Worm (Caenorhabditis elegans) whole organism, late embryonic: ENCODE data around the gene T06C10.3.

Experiments used
- C08G9.2 ChIP-seq: sonication (generic microtip); optimal IDR thresholded peaks from 2 replicates; lab custom pipeline; 2016; ENCODE audit warnings: mild to moderate bottlenecking, missing genetic modification characterization, moderate library complexity, missing compliant biosample characterization
- C38D4.7 ChIP-seq: fragments of 200-800 bp; sonication (Bioruptor generic); optimal IDR thresholded peaks from 2 replicates; lab custom pipeline; 2018; ENCODE audit warnings: mild to moderate bottlenecking, missing genetic modification characterization, moderate library complexity, missing compliant biosample characterization
- F13H6.1 ChIP-seq: sonication (generic microtip); optimal IDR thresholded peaks from 2 replicates; lab custom pipeline; 2016; ENCODE audit warnings: missing genetic modification characterization, missing compliant biosample characterization
- K02D7.2 ChIP-seq: sonication (generic microtip); optimal IDR thresholded peaks from 2 replicates; lab custom pipeline; 2017; ENCODE audit warnings: mild to moderate bottlenecking, missing genetic modification characterization, missing compliant biosample characterization
- K09A11.1 ChIP-seq: sonication (generic microtip); optimal IDR thresholded peaks from 2 replicates; lab custom pipeline; 2017; ENCODE audit warnings: antibody characterized with exemption, mild to moderate bottlenecking, missing genetic modification characterization, missing compliant biosample characterization; ENCODE audit not compliant: insufficient read depth
- T23F11.4 ChIP-seq: fragments of 200-800 bp; sonication (Bioruptor generic); optimal IDR thresholded peaks from 2 replicates; lab custom pipeline; 2018; ENCODE audit warnings: mild to moderate bottlenecking, missing genetic modification characterization, missing compliant biosample characterization
- ceh-14 ChIP-seq: sonication (generic microtip); optimal IDR thresholded peaks from 2 replicates; lab custom pipeline; 2016; ENCODE audit warnings: missing genotype, missing genetic modification characterization, missing compliant biosample characterization
- ceh-22 ChIP-seq: sonication (generic microtip); optimal IDR thresholded peaks from 2 replicates; lab custom pipeline; 2017; ENCODE audit warnings: missing biosample characterization, missing genetic modification characterization
- ceh-31 ChIP-seq: sonication (generic microtip); optimal IDR thresholded peaks from 2 replicates; lab custom pipeline; 2016; ENCODE audit warnings: missing genetic modification characterization, missing compliant biosample characterization
- ceh-34 ChIP-seq: sonication (generic microtip); optimal IDR thresholded peaks from 2 replicates; lab custom pipeline; 2016; ENCODE audit warnings: mild to moderate bottlenecking, missing genetic modification characterization, missing compliant biosample characterization
- dmd-4 ChIP-seq: sonication (generic microtip); optimal IDR thresholded peaks from 2 replicates; lab custom pipeline; 2016; ENCODE audit warnings: borderline replicate concordance, missing genetic modification characterization, missing compliant biosample characterization
- dve-1 ChIP-seq: sonication (generic microtip); optimal IDR thresholded peaks from 2 replicates; lab custom pipeline; 2017; ENCODE audit warnings: antibody characterized with exemption, mild to moderate bottlenecking, missing genetic modification characterization, missing compliant biosample characterization
- elt-2 ChIP-seq: sonication (generic microtip); optimal IDR thresholded peaks from 2 replicates; lab custom pipeline; 2016; ENCODE audit warnings: missing genetic modification reagents, missing genetic modification characterization, missing compliant biosample characterization
- elt-4 ChIP-seq: sonication (generic microtip); optimal IDR thresholded peaks from 2 replicates; lab custom pipeline; 2016; ENCODE audit warnings: missing genetic modification characterization, missing compliant biosample characterization
- eyg-1 ChIP-seq: sonication (generic microtip); optimal IDR thresholded peaks from 2 replicates; lab custom pipeline; 2016; ENCODE audit warnings: missing genotype, missing genetic modification characterization, missing compliant biosample characterization
- fax-1 ChIP-seq: sonication (generic microtip); optimal IDR thresholded peaks from 2 replicates; lab custom pipeline; 2016; ENCODE audit warnings: missing genotype, missing genetic modification characterization, missing compliant biosample characterization
- fkh-10 ChIP-seq: fragments of 150-350 bp; optimal IDR thresholded peaks from 2 replicates; lab custom pipeline; 2014; ENCODE audit warnings: missing biosample characterization, missing genetic modification reagents, missing genetic modification characterization
- hlh-15 ChIP-seq: sonication (generic microtip); optimal IDR thresholded peaks from 2 replicates; lab custom pipeline; 2016; ENCODE audit warnings: missing genetic modification characterization, missing compliant biosample characterization
- hlh-30 ChIP-seq: sonication (generic microtip); optimal IDR thresholded peaks from 2 replicates; lab custom pipeline; 2017; ENCODE audit warnings: antibody characterized with exemption, missing genetic modification characterization, missing compliant biosample characterization; ENCODE audit not compliant: insufficient read depth
- lim-6 ChIP-seq: sonication (generic microtip); optimal IDR thresholded peaks from 2 replicates; lab custom pipeline; 2016; ENCODE audit warnings: missing genetic modification characterization, missing compliant biosample characterization
- madf-2 ChIP-seq: sonication (generic microtip); optimal IDR thresholded peaks from 2 replicates; lab custom pipeline; 2017; ENCODE audit warnings: missing genetic modification characterization, missing compliant biosample characterization
- mec-3 ChIP-seq: sonication (generic microtip); optimal IDR thresholded peaks from 2 replicates; lab custom pipeline; 2016; ENCODE audit warnings: borderline replicate concordance, missing genetic modification characterization, missing compliant biosample characterization
- nfya-1 ChIP-seq: sonication (generic microtip); optimal IDR thresholded peaks from 2 replicates; lab custom pipeline; 2017; ENCODE audit warnings: missing genetic modification characterization, mild to moderate bottlenecking, missing compliant biosample characterization, antibody characterized with exemption, moderate library complexity
- npax-4 ChIP-seq: sonication (generic microtip); optimal IDR thresholded peaks from 2 replicates; lab custom pipeline; 2016; ENCODE audit warnings: missing genetic modification characterization, missing compliant biosample characterization
- pat-9 ChIP-seq: fragments of 200-800 bp; sonication (Bioruptor generic); optimal IDR thresholded peaks from 2 replicates; lab custom pipeline; 2018; ENCODE audit warnings: mild to moderate bottlenecking, missing genetic modification characterization, moderate library complexity, missing compliant biosample characterization
- pha-2 ChIP-seq: sonication (generic microtip); optimal IDR thresholded peaks from 2 replicates; lab custom pipeline; 2017; ENCODE audit warnings: mild to moderate bottlenecking, missing genetic modification characterization, missing compliant biosample characterization
- ref-2 ChIP-seq: sonication (generic microtip); optimal IDR thresholded peaks from 2 replicates; lab custom pipeline; 2016; ENCODE audit warnings: missing genetic modification characterization, missing compliant biosample characterization
- sdc-2 ChIP-seq: sonication (generic microtip); optimal IDR thresholded peaks from 2 replicates; lab custom pipeline; 2016; ENCODE audit warnings: missing genotype, missing genetic modification characterization, missing compliant biosample characterization
- syd-9 ChIP-seq: sonication (generic microtip); optimal IDR thresholded peaks from 2 replicates; lab custom pipeline; 2016; ENCODE audit warnings: mild to moderate bottlenecking, missing genetic modification characterization, moderate library complexity, missing compliant biosample characterization
- tbx-2 ChIP-seq: sonication (generic microtip); optimal IDR thresholded peaks from 2 replicates; lab custom pipeline; 2016; ENCODE audit warnings: missing genetic modification characterization, missing compliant biosample characterization
- unc-3 ChIP-seq, 2 experiments: fragments of 200-800 bp in 1 of 2; sonication (Bioruptor generic) in 1 of 2; sonication (generic microtip) in 1 of 2; conservative IDR thresholded peaks in 1 of 2; optimal IDR thresholded peaks in 1 of 2; 2 replicates each; pipeline versions ENCODE4 v1.3.6 to Lab custom; 2016 to 2022; ENCODE audit warnings: missing compliant biosample characterization in 2 of 2, missing genetic modification characterization in 2 of 2, missing genetic modification reagents in 1 of 2
- unc-42 ChIP-seq: sonication (generic microtip); optimal IDR thresholded peaks from 2 replicates; lab custom pipeline; 2016; ENCODE audit warnings: missing genotype, missing genetic modification characterization, missing compliant biosample characterization
- unc-55 ChIP-seq: sonication (generic microtip); optimal IDR thresholded peaks from 2 replicates; lab custom pipeline; 2017; ENCODE audit warnings: missing biosample characterization, missing genetic modification reagents, missing genetic modification characterization
- zip-5 ChIP-seq: sonication (generic microtip); optimal IDR thresholded peaks from 2 replicates; lab custom pipeline; 2016; ENCODE audit warnings: missing genetic modification characterization, missing compliant biosample characterization
- ztf-16 ChIP-seq: sonication (generic microtip); optimal IDR thresholded peaks from 2 replicates; lab custom pipeline; 2017; ENCODE audit warnings: missing genetic modification characterization, missing compliant biosample characterization

Gene T06C10.3

ce11 chrIV:7902221-7902904 lies 31.8 kb downstream of the T06C10.3 start, which contains the start of gene arp-11:
Gene arp-11, minus strand, starts transcription at chrIV:7902271.
- no peak for TF ChIP-seq pat-9
- TF ChIP-seq C38D4.7 (GFP tag; lab: Kevin White, UChicago) = no peak
- no peak for TF ChIP-seq unc-3 (GFP tag; conservative IDR thresholded peaks at IDR 0.05; lab: Robert Waterston, UW)
- TF ChIP-seq unc-3 (tag; optimal IDR thresholded peaks at IDR 0.05; lab: Kevin White, UChicago) = no peak
- TF ChIP-seq unc-42 (tag; lab: Kevin White, UChicago) = peak; percentile 10
- peak; percentile 38 for TF ChIP-seq nfya-1 (tag; lab: Kevin White, UChicago)
- peak; percentile 25 for TF ChIP-seq tbx-2
- no peak for TF ChIP-seq dmd-4
- TF ChIP-seq unc-55 (GFP tag; lab: Kevin White, UChicago) = peak; percentile 36
- peak; percentile 87 for TF ChIP-seq elt-2 (tag; lab: Kevin White, UChicago)
- no peak for TF ChIP-seq C08G9.2
- no peak for TF ChIP-seq K09A11.1 (tag; lab: Kevin White, UChicago)
- TF ChIP-seq fax-1 = no peak
- TF ChIP-seq dve-1 (tag; lab: Kevin White, UChicago) = no peak
- TF ChIP-seq eyg-1 (tag; lab: Kevin White, UChicago) = no peak
- TF ChIP-seq lim-6 (tag; lab: Kevin White, UChicago) = no peak
- TF ChIP-seq F13H6.1 = no peak
- no peak for TF ChIP-seq fkh-10
- no peak for TF ChIP-seq pha-2 (tag; lab: Kevin White, UChicago)
- TF ChIP-seq syd-9 (tag; lab: Kevin White, UChicago) = no peak
- no peak for TF ChIP-seq zip-5 (tag; lab: Kevin White, UChicago)
- no peak for TF ChIP-seq sdc-2 (tag; lab: Kevin White, UChicago)
- TF ChIP-seq ztf-16 = no peak
- TF ChIP-seq ceh-14 (tag; lab: Kevin White, UChicago) = no peak
- no peak for TF ChIP-seq npax-4 (tag; lab: Kevin White, UChicago)
- no peak for TF ChIP-seq ceh-34 (tag; lab: Kevin White, UChicago)
- TF ChIP-seq madf-2 = no peak
- TF ChIP-seq elt-4 (tag; lab: Kevin White, UChicago) = no peak
- no peak for TF ChIP-seq mec-3 (tag; lab: Kevin White, UChicago)
- TF ChIP-seq T23F11.4 (GFP tag; lab: Kevin White, UChicago) = no peak
- no peak for TF ChIP-seq hlh-15

DNA sequence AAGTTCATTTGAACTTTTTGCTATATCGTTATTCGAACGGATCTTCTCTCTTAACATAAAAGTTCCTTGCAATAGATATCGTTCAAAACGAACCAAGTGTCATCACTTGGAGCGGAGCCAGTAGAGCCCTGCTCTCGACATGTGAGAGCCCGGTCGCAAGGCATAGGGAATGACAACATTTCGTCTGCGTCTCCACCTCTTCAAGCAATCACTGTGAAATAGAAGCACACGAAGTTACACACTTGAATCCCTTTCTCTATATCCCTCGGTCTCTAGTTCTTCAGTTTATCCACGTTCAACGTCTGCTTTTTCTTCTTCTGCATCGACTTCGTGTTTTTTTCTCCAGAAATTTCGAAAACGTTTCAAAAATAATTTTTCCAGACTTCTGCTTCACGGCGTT lies 32.8 kb downstream of the T06C10.3 start, which contains the start of gene C49H3.6:
C49H3.6 (plus strand) TSS at position 380 of the 400 bp plus-strand sequence.
- TF ChIP-seq nfya-1 (tag; lab: Kevin White, UChicago) (peak; percentile 26), ceh-31 (tag; lab: Kevin White, UChicago) (peak; percentile 19), mec-3 (tag; lab: Kevin White, UChicago) (no peak), hlh-30 (peak; percentile 44), K02D7.2 (no peak), unc-42 (tag; lab: Kevin White, UChicago) (peak; percentile 8), unc-55 (GFP tag; lab: Kevin White, UChicago) (peak; percentile 22), ceh-22 (tag; lab: Kevin White, UChicago) (peak; percentile 38), ref-2 (tag; lab: Kevin White, UChicago) (no peak)

- TF ChIP-seq K09A11.1 (tag; lab: Kevin White, UChicago) = no peak
Measured at ce11 chrIV:7906643-7907042, 36.1 kb downstream of the T06C10.3 start.
